Worm (Caenorhabditis elegans): ENCODE results near the gene pck-3.

DNA sequence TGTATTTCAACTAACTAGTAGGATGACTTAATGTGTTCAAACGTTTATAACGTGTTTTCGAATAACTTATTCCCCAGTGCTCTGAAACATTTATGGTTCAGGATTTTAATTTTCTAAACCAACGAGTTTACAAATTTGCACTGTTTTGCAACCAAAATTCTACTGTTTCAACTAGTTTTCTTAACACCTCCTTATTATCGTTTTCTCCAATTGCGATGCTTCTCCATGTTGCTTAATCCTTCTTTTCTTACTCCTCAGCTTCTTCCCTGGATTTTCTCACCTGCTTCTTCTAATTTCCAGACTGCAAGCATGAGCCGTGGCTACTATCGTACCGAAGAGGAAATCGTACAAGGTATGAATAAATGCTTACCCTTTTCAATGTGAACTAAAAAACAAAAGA is 33.9 kb downstream of the pck-3 start, which contains the start of gene lin-33:
- TF ChIP-seq lin-15B (tag; optimal IDR thresholded peaks at IDR 0.05) (no peak), nhr-28 (tag; optimal IDR thresholded peaks at IDR 0.05) (no peak), zag-1 (tag; optimal IDR thresholded peaks at IDR 0.05) (no peak), ceh-28 (tag; optimal IDR thresholded peaks at IDR 0.05) (no peak), unc-62 (GFP tag; optimal IDR thresholded peaks at IDR 0.05) (no peak), ZK546.5 (tag; optimal IDR thresholded peaks at IDR 0.05) (no peak), egl-27 (tag; optimal IDR thresholded peaks at IDR 0.05) (no peak), tbx-2 (tag; optimal IDR thresholded peaks at IDR 0.05) (no peak), nfya-1 (tag; optimal IDR thresholded peaks at IDR 0.05; ENCODE audit: insufficient read depth) (no peak), snpc-4 (tag; optimal IDR thresholded peaks at IDR 0.05) (no peak), ceh-82 (tag; optimal IDR thresholded peaks at IDR 0.05) (no peak)

Data from whole organism, L3 larva.